Fruit fly (Drosophila melanogaster) whole organism, embryonic: ENCODE measurements around the gene CG6893.
A peak's percentile ranks its signal among the peaks of the same experiment; 100 is the strongest.

ENCODE experiments used
- ATbp ChIP-seq: fragments of 200-800 bp; sonication (Bioruptor generic); optimal IDR thresholded peaks from 2 replicates; lab custom pipeline; 2017; ENCODE audit warnings: missing biosample characterization, mild to moderate bottlenecking, missing genetic modification characterization, missing genetic modification reagents
- BEAF-32 ChIP-seq: fragments of 200-800 bp; sonication (Bioruptor generic); optimal IDR thresholded peaks from 3 replicates; lab custom pipeline; 2017; ENCODE audit warnings: missing biosample characterization, missing genetic modification characterization, mild to moderate bottlenecking, moderate library complexity, missing genetic modification reagents
- BtbVII ChIP-seq: fragments of 200-800 bp; sonication (Bioruptor generic); optimal IDR thresholded peaks from 3 replicates; lab custom pipeline; 2017; ENCODE audit warnings: missing biosample characterization, mild to moderate bottlenecking, missing genetic modification characterization
- CG10209 ChIP-seq: fragments of 200-800 bp; sonication (Bioruptor generic); optimal IDR thresholded peaks from 3 replicates; lab custom pipeline; 2017; ENCODE audit warnings: missing biosample characterization, mild to moderate bottlenecking, missing genetic modification characterization, missing genetic modification reagents
- CG10431 ChIP-seq: fragments of 200-800 bp; sonication (Bioruptor generic); optimal IDR thresholded peaks from 3 replicates; lab custom pipeline; 2018; ENCODE audit warnings: missing biosample characterization, mild to moderate bottlenecking, missing genetic modification characterization
- CG10462 ChIP-seq: fragments of 200-800 bp; sonication (Bioruptor generic); optimal IDR thresholded peaks from 2 replicates; lab custom pipeline; 2016; ENCODE audit warnings: missing biosample characterization, missing genetic modification characterization
- CG10979 ChIP-seq: fragments of 200-800 bp; sonication (Bioruptor generic); optimal IDR thresholded peaks from 2 replicates; lab custom pipeline; 2018; ENCODE audit warnings: missing biosample characterization, mild to moderate bottlenecking, missing genetic modification characterization, moderate library complexity
- CG11085 ChIP-seq: fragments of 200-800 bp; sonication (Bioruptor generic); IDR thresholded peaks from 2 replicates; pipeline ENCODE4 v1.3.6; 2022; ENCODE audit warnings: missing biosample characterization, missing genetic modification characterization
- CG1233 ChIP-seq: fragments of 200-800 bp; sonication (Bioruptor generic); optimal IDR thresholded peaks from 4 replicates; lab custom pipeline; 2018; ENCODE audit warnings: missing biosample characterization, mild to moderate bottlenecking, missing genetic modification characterization
- CG13424 ChIP-seq: fragments of 200-800 bp; sonication (Bioruptor generic); optimal IDR thresholded peaks from 2 replicates; lab custom pipeline; 2019; ENCODE audit warnings: missing biosample characterization, mild to moderate bottlenecking, missing genetic modification characterization, moderate library complexity
- CG13894 ChIP-seq: fragments of 200-800 bp; sonication (Bioruptor generic); optimal IDR thresholded peaks from 3 replicates; lab custom pipeline; 2018; ENCODE audit warnings: missing biosample characterization, mild to moderate bottlenecking, missing genetic modification characterization, moderate library complexity
- CG17802 ChIP-seq: fragments of 200-800 bp; sonication (Bioruptor generic); optimal IDR thresholded peaks from 2 replicates; lab custom pipeline; 2018; ENCODE audit warnings: missing biosample characterization, mild to moderate bottlenecking, missing genetic modification characterization, moderate library complexity
- CG1832 ChIP-seq: fragments of 200-800 bp; sonication (Bioruptor generic); optimal IDR thresholded peaks from 2 replicates; lab custom pipeline; 2017; ENCODE audit warnings: missing biosample characterization, mild to moderate bottlenecking, missing genetic modification characterization, inconsistent platforms
- CG18764 ChIP-seq: fragments of 200-800 bp; sonication (Bioruptor generic); optimal IDR thresholded peaks from 3 replicates; lab custom pipeline; 2016; ENCODE audit warnings: missing biosample characterization, missing genetic modification characterization
- CG2202 ChIP-seq: fragments of 200-800 bp; sonication (Bioruptor generic); optimal IDR thresholded peaks from 2 replicates; lab custom pipeline; 2018; ENCODE audit warnings: missing biosample characterization, mild to moderate bottlenecking, missing genetic modification characterization
- CG30020 ChIP-seq: fragments of 200-800 bp; optimal IDR thresholded peaks from 2 replicates; lab custom pipeline; 2019; ENCODE audit warnings: missing biosample characterization, mild to moderate bottlenecking, missing genetic modification characterization, moderate library complexity
- CG31441 ChIP-seq: fragments of 200-800 bp; sonication (Bioruptor generic); IDR thresholded peaks from 2 replicates; pipeline ENCODE4 v1.3.6; 2022; ENCODE audit warnings: missing biosample characterization, missing genetic modification characterization
- CG32532 ChIP-seq: fragments of 200-800 bp; sonication (Bioruptor generic); IDR thresholded peaks from 2 replicates; pipeline ENCODE4 v1.3.6; 2022; ENCODE audit warnings: missing biosample characterization, missing genetic modification characterization
- CG34376 ChIP-seq: fragments of 200-800 bp; sonication (Bioruptor generic); optimal IDR thresholded peaks from 2 replicates; lab custom pipeline; 2018; ENCODE audit warnings: missing biosample characterization, mild to moderate bottlenecking, missing genetic modification characterization
- CG4730 ChIP-seq: fragments of 200-800 bp; sonication (Bioruptor generic); IDR thresholded peaks from 2 replicates; pipeline ENCODE4 v1.3.6; 2022; ENCODE audit warnings: missing biosample characterization, missing genetic modification characterization
- CG5245 ChIP-seq: fragments of 200-800 bp; sonication (Bioruptor generic); optimal IDR thresholded peaks from 3 replicates; lab custom pipeline; 2016; ENCODE audit warnings: missing biosample characterization, missing genetic modification characterization
- CG8388 ChIP-seq: fragments of 200-800 bp; sonication (Bioruptor generic); optimal IDR thresholded peaks from 2 replicates; lab custom pipeline; 2019; ENCODE audit warnings: missing biosample characterization, mild to moderate bottlenecking, missing genetic modification characterization, moderate library complexity
- Fer3 ChIP-seq: fragments of 200-800 bp; sonication (Bioruptor generic); optimal IDR thresholded peaks from 2 replicates; lab custom pipeline; 2018; ENCODE audit warnings: missing biosample characterization, mild to moderate bottlenecking, missing genetic modification characterization, moderate library complexity
- HHEX ChIP-seq: fragments of 200-800 bp; sonication (Bioruptor generic); optimal IDR thresholded peaks from 3 replicates; lab custom pipeline; 2017; ENCODE audit warnings: missing biosample characterization, mild to moderate bottlenecking, missing genetic modification characterization, missing genetic modification reagents
- Hey ChIP-seq: fragments of 200-800 bp; sonication (Bioruptor generic); optimal IDR thresholded peaks from 3 replicates; lab custom pipeline; 2018; ENCODE audit warnings: missing biosample characterization, mild to moderate bottlenecking, missing genetic modification characterization
- HmgD ChIP-seq: fragments of 200-800 bp; sonication (Bioruptor generic); optimal IDR thresholded peaks from 3 replicates; lab custom pipeline; 2016; ENCODE audit warnings: missing biosample characterization, missing genetic modification characterization
- Jarid2 ChIP-seq: fragments of 200-800 bp; sonication (Bioruptor generic); optimal IDR thresholded peaks from 3 replicates; lab custom pipeline; 2017; ENCODE audit warnings: mild to moderate bottlenecking, missing biosample characterization, missing genetic modification reagents, missing genetic modification characterization
- MBD-R2 ChIP-seq: fragments of 200-800 bp; sonication (Bioruptor generic); IDR thresholded peaks from 2 replicates; pipeline ENCODE4 v1.3.6; 2022; ENCODE audit warnings: missing biosample characterization, missing genetic modification characterization
- Mad ChIP-seq: fragments of 200-800 bp; sonication (Bioruptor generic); optimal IDR thresholded peaks from 2 replicates; lab custom pipeline; 2016; ENCODE audit warnings: missing biosample characterization, missing genetic modification characterization
- NfI ChIP-seq: fragments of 200-800 bp; sonication (Bioruptor generic); optimal IDR thresholded peaks from 3 replicates; lab custom pipeline; 2018; ENCODE audit warnings: missing biosample characterization, mild to moderate bottlenecking, missing genetic modification characterization, moderate library complexity
- Pdp1 ChIP-seq, 2 experiments: fragments of 200-800 bp; sonication (Bioruptor generic); optimal IDR thresholded peaks; 3 replicates each; lab custom pipeline; 2016; ENCODE audit warnings: missing biosample characterization in 2 of 2, missing genetic modification characterization in 2 of 2, mild to moderate bottlenecking in 1 of 2, moderate library complexity in 1 of 2
- Rx ChIP-seq: fragments of 200-800 bp; sonication (Bioruptor generic); IDR thresholded peaks from 2 replicates; pipeline ENCODE4 v1.3.6; 2022; ENCODE audit warnings: missing biosample characterization, missing genetic modification characterization
- ap ChIP-seq: fragments of 200-800 bp; sonication (Bioruptor generic); IDR thresholded peaks from 2 replicates; pipeline ENCODE4 v1.3.6; 2022; ENCODE audit warnings: missing biosample characterization, missing genetic modification characterization
- bbx ChIP-seq: fragments of 200-800 bp; sonication (Bioruptor generic); IDR thresholded peaks from 2 replicates; pipeline ENCODE4 v1.3.6; 2022; ENCODE audit warnings: missing biosample characterization, missing genetic modification characterization; ENCODE audit not compliant: partially characterized antibody
- dan ChIP-seq: fragments of 200-800 bp; sonication (Bioruptor generic); IDR thresholded peaks from 2 replicates; pipeline ENCODE4 v1.3.6; 2022; ENCODE audit warnings: missing biosample characterization, missing genetic modification characterization
- kah ChIP-seq: fragments of 200-800 bp; sonication (Bioruptor generic); optimal IDR thresholded peaks from 2 replicates; lab custom pipeline; 2018; ENCODE audit warnings: missing biosample characterization, mild to moderate bottlenecking, missing genetic modification characterization
- lilli ChIP-seq: fragments of 200-800 bp; sonication (Bioruptor generic); optimal IDR thresholded peaks from 3 replicates; lab custom pipeline; 2016; ENCODE audit warnings: missing biosample characterization, missing genetic modification characterization
- mirr ChIP-seq: fragments of 200-800 bp; sonication (Bioruptor generic); optimal IDR thresholded peaks from 3 replicates; lab custom pipeline; 2018; ENCODE audit warnings: missing biosample characterization, mild to moderate bottlenecking, missing genetic modification characterization
- nau ChIP-seq: fragments of 200-800 bp; sonication (Bioruptor generic); optimal IDR thresholded peaks from 3 replicates; lab custom pipeline; 2017; ENCODE audit warnings: missing biosample characterization, mild to moderate bottlenecking, missing genetic modification characterization, missing genetic modification reagents
- nerfin-2 ChIP-seq: fragments of 200-800 bp; sonication (Bioruptor generic); IDR thresholded peaks from 2 replicates; pipeline ENCODE4 v1.3.6; 2022; ENCODE audit warnings: missing biosample characterization, missing genetic modification characterization; ENCODE audit not compliant: partially characterized antibody
- phol ChIP-seq: fragments of 200-800 bp; sonication (Bioruptor generic); optimal IDR thresholded peaks from 3 replicates; lab custom pipeline; 2018; ENCODE audit warnings: missing biosample characterization, mild to moderate bottlenecking, missing genetic modification characterization, moderate library complexity
- pum ChIP-seq: fragments of 200-800 bp; sonication (Bioruptor generic); optimal IDR thresholded peaks from 2 replicates; lab custom pipeline; 2016; ENCODE audit warnings: missing biosample characterization, missing genetic modification characterization
- pzg ChIP-seq: fragments of 200-800 bp; sonication (Bioruptor generic); optimal IDR thresholded peaks from 3 replicates; lab custom pipeline; 2018; ENCODE audit warnings: missing biosample characterization, mild to moderate bottlenecking, missing genetic modification characterization, moderate library complexity
- ranshi ChIP-seq: fragments of 200-800 bp; sonication (Bioruptor generic); IDR thresholded peaks from 2 replicates; pipeline ENCODE4 v1.3.6; 2022; ENCODE audit warnings: missing biosample characterization, missing genetic modification characterization
- repo ChIP-seq: fragments of 200-800 bp; sonication (Bioruptor generic); optimal IDR thresholded peaks from 2 replicates; lab custom pipeline; 2016; ENCODE audit warnings: missing biosample characterization, missing genetic modification characterization
- schlank ChIP-seq: fragments of 200-800 bp; sonication (Bioruptor generic); optimal IDR thresholded peaks from 2 replicates; lab custom pipeline; 2018; ENCODE audit warnings: missing biosample characterization, mild to moderate bottlenecking, missing genetic modification characterization
- sd ChIP-seq: fragments of 200-800 bp; sonication (Bioruptor generic); optimal IDR thresholded peaks from 3 replicates; lab custom pipeline; 2018; ENCODE audit warnings: missing biosample characterization, mild to moderate bottlenecking, missing genetic modification characterization, moderate library complexity
- sisA ChIP-seq: fragments of 200-800 bp; sonication (Bioruptor generic); IDR thresholded peaks from 2 replicates; pipeline ENCODE4 v1.3.6; 2022; ENCODE audit warnings: missing biosample characterization, missing genetic modification characterization
- slp2 ChIP-seq: fragments of 200-800 bp; sonication (Bioruptor generic); optimal IDR thresholded peaks from 2 replicates; lab custom pipeline; 2016; ENCODE audit warnings: missing biosample characterization, missing genetic modification characterization
- ssp ChIP-seq: fragments of 200-800 bp; sonication (Bioruptor generic); IDR thresholded peaks from 2 replicates; pipeline ENCODE4 v1.3.6; 2022; ENCODE audit warnings: missing biosample characterization, missing genetic modification characterization
- zfh2 ChIP-seq: fragments of 200-800 bp; sonication (Bioruptor generic); optimal IDR thresholded peaks from 2 replicates; lab custom pipeline; 2016; ENCODE audit warnings: missing biosample characterization, missing genetic modification characterization

CG6893 gene

DNA sequence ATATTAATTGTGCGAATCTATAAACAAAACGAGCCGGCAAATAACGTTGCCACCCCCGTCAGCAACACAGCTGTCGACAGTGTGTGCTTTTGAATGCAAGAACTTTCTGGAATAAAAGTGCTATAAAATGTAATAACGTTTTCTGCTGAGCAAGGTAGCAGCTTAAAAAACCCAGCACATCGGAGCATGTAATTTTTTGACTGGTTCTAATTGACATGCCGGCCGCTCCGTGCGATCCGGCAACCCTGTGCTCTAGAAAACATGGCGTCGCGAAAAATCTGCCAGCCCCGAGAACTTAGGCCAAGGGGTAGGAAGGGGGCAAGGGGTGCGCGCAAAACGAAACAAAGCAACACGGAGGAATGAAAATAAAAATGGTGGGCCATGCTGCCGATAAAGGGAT is 21.8 kb upstream of the CG6893 start (continued):
- TF ChIP-seq CG17802 (tag; lab: Kevin White, UChicago) (no peak), kah (GFP tag; lab: Kevin White, UChicago) (no peak), CG13424 (tag; lab: Kevin White, UChicago) (no peak), BtbVII (GFP tag; lab: Kevin White, UChicago) (no peak), bbx (GFP tag; lab: Robert Waterston, UW) (peak; percentile 33; the same call in 1 of the 2 replicates), CG1233 (no peak), CG4730 (GFP tag; lab: Robert Waterston, UW) (no peak), CG10979 (no peak), CG8388 (GFP tag; lab: Kevin White, UChicago) (no peak), ranshi (GFP tag; lab: Robert Waterston, UW) (0 out of 2 replicates have a peak, but pooled peaks have one; percentile 6), Pdp1 (GFP tag; optimal IDR thresholded peaks at IDR 0.05; lab: Kevin White, UChicago) (peak in 1 of 2 experiments; percentile 7), schlank (no peak), CG30020 (tag; lab: Kevin White, UChicago) (no peak), phol (peak; percentile 98), dan (GFP tag; lab: Robert Waterston, UW) (no peak), Jarid2 (no peak), CG34376 (no peak), HmgD (GFP tag; lab: Kevin White, UChicago) (no peak), slp2 (GFP tag; lab: Kevin White, UChicago) (peak; percentile 7), NfI (GFP tag; lab: Kevin White, UChicago) (peak; percentile 14), sd (tag; lab: Kevin White, UChicago) (no peak), Fer3 (tag; lab: Kevin White, UChicago) (peak; percentile 25), sisA (GFP tag; lab: Robert Waterston, UW) (0 out of 2 replicates have a peak, but pooled peaks have one; percentile 8), ap (GFP tag; lab: Robert Waterston, UW) (no peak), CG18764 (GFP tag; lab: Kevin White, UChicago) (no peak), CG31441 (no peak), mirr (GFP tag; lab: Kevin White, UChicago) (peak; percentile 10), CG11085 (GFP tag; lab: Robert Waterston, UW) (no peak), CG5245 (GFP tag; lab: Kevin White, UChicago) (no peak), lilli (GFP tag; lab: Kevin White, UChicago) (peak; percentile 21), CG1832 (GFP tag; lab: Kevin White, UChicago) (no peak), CG10462 (no peak), CG2202 (tag; lab: Kevin White, UChicago) (no peak), CG10431 (no peak), Rx (GFP tag; lab: Robert Waterston, UW) (no peak), BEAF-32 (GFP tag; lab: Kevin White, UChicago) (no peak), ATbp (GFP tag; lab: Kevin White, UChicago) (no peak), CG13894 (tag; lab: Kevin White, UChicago) (no peak), CG10209 (GFP tag; lab: Kevin White, UChicago) (no peak), MBD-R2 (GFP tag; lab: Robert Waterston, UW) (peak; percentile 54; the same call in 1 of the 2 replicates), Hey (tag; lab: Kevin White, UChicago) (no peak), zfh2 (GFP tag; lab: Kevin White, UChicago) (peak; percentile 49), nau (no peak), nerfin-2 (GFP tag; lab: Robert Waterston, UW) (no peak), pum (no peak), HHEX (no peak), repo (no peak), pzg (GFP tag; lab: Kevin White, UChicago) (peak; percentile 51), ssp (GFP tag; lab: Robert Waterston, UW) (no peak), CG32532 (GFP tag; lab: Robert Waterston, UW) (peak; percentile 42; the same call in 1 of the 2 replicates), Mad (GFP tag; lab: Kevin White, UChicago) (no peak)
